Fruit fly (Drosophila melanogaster): ENCODE results near the gene Tsp68C.

Gene Tsp68C

DNA sequence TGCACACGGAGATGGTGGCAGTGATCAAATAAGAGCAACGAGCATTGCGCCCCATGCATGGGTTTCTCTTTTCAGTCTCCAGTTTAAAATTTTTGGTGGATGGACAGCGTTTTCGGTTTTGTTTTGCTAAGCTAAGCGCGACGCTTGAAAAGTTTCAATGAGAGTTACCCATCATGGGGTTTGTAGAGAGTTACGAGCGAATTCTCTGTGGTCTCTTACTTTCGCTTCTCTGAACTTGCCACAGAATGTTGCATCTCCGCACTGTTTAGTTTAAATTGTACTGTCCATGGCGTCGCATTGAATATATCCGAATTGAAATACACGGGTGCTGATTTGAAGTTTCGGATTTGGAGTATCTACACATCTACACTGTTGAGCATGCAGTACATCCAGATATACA lies at the start of gene Tsp68C:
Gene Tsp68C, plus strand, starts transcription at position 301 of the 400 bp plus-strand sequence.
- TF ChIP-seq CG17801 (GFP tag; optimal IDR thresholded peaks at IDR 0.05; ENCODE audit: partially characterized antibody), result no peak

DNA sequence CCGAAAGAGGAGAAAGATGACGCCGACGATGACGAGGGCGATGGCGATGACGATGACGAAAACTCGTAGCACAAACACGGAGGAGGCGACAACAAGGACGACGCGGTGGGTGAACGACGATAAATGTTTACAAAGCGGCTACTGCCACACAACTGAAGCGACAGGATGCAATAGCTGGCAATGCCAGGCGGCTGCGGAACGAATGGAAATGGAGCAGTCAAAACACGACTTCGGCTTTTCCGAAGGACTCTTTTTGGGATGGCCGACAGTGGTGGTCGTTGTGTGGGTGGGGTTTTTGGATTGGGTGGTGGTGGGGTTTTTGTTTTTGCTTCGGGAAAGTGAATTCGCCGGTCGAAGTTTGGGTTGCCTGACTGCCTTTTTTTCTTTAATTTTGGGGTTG lies 40.2 kb upstream of the Tsp68C start, which contains the start of gene bru3:
Gene bru3, minus strand, starts transcription at position 143 of the 400 bp plus-strand sequence.
- no peak for TF ChIP-seq CG17801 (GFP tag; optimal IDR thresholded peaks at IDR 0.05; ENCODE audit: partially characterized antibody)

DNA sequence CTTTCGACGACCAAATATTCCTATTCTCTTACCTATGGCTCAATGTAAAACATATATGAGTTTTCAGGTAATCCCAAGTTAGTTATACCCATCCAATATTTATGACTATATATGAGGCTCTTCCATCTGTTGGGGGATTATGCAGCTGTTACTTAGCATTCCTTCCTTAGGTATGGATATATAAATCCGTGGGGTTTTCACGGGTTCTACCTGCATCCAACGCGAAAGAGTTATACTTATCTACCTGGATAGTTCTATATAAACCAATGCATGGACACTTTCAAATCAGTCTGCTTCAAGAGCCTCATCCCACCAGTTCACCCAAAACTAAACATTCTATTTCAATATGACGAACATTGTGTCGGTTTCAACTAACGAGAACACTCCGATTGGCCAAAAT lies 6.0 kb upstream of the Tsp68C start, which contains the start of gene CG43184:
Gene CG43184, plus strand, starts transcription at position 301 of the 400 bp plus-strand sequence.
- TF ChIP-seq CG17801 (GFP tag; optimal IDR thresholded peaks at IDR 0.05; ENCODE audit: partially characterized antibody), result no peak

DNA sequence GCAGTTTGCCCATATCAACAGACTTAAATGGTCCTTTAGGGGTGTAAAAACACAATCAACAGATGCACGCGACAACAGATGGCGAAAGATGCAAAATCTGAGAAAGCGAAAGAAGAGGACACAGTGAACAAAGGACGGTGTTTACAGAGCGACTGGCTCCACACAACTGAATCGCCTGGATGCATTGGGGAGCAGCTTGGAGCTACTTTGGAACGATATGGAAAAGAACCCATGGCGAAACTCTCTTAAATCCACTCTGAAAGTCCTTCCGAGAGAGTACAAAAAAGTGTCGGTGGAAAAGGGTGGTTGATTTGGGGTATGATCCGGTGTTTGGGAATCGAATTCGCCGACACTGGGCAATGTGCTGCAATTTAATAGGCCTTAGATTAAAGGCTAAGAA lies 2.7 kb upstream of the Tsp68C start:
- TF ChIP-seq CG17801 (GFP tag; optimal IDR thresholded peaks at IDR 0.05; ENCODE audit: partially characterized antibody), result no peak

DNA sequence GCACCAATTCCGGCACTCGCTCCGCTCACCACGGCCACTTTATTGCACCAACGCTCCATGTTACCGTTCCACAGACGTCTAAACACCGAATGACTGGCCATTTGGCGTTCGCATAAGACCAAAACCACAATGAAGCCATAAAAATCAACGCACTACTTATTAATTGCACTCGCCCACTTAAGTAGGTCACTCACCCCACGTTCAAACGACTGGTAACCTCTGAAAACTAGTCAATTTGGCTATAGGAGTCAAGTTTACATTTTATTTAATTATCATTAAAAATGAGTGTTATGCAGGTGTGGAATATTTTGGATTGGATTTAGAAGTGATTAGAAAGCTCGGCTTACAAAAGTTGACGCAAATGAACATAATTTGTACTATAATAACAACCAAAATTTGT lies 1.3 kb upstream of the Tsp68C start, which contains the start of gene CG8757:
Gene CG8757, minus strand, starts transcription at position 101 of the 400 bp plus-strand sequence.
- TF ChIP-seq CG17801 (GFP tag; optimal IDR thresholded peaks at IDR 0.05; ENCODE audit: partially characterized antibody), result no peak

DNA sequence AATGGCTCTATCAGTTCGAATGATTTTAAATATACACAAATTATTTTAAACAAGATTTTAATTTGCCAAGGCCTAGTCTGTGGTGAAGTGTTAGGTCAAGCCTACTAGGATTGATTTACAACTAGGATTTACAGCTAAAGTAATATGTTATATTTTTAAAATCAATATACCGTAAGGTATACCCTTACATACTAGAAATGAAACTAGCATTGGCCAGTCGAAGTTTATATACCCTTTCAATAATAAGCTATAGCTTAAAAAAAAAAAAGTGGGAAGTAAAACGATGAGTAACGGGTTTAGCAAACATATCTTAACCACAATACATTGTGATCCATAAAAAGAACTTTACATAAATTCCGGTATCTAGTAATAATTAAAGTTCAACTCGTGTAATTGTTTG lies 539 bp upstream of the Tsp68C start, which contains the start of gene CG8750:
Gene CG8750, minus strand, starts transcription at position 101 of the 400 bp plus-strand sequence.
- no peak for TF ChIP-seq CG17801 (GFP tag; optimal IDR thresholded peaks at IDR 0.05; ENCODE audit: partially characterized antibody)

DNA sequence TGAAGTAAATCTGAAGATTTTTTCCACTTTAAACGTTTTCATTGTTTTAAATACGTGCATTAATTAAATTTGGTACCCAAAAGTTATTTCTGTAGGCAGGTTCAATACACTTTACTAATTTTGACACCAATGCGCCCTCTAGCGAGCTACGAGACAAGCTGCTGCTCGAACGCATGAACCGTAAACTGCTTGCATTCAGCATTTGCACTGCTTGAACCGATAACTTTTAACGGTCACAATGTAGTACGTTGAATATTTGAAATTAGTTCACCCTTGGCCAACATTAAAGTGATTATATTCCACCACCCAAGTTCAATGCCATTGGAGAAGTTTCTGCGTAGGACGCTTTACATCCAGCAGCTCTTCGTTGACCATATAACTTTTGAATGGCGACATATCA lies 1.8 kb downstream of the Tsp68C start:
- TF ChIP-seq CG17801 (GFP tag; optimal IDR thresholded peaks at IDR 0.05; ENCODE audit: partially characterized antibody), result no peak

DNA sequence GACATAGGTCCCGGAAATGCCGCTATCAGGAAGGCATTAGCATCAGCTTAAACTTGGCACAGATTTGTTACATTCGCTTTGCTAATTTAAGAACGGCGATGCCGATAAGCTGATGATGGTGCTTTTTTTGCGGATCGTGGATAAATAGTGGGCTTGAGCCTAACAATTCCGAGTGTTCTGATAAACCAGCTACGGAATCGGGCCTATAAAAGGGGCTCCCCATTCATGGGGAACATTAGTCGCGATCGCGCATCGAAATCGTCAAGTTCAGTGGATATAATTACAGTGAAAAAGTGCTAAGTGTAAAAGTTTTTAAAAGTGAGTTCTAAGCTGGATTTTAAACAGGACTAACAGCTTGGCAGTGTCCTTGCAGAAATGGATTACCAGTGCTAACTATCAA lies 2.3 kb downstream of the Tsp68C start, which contains the start of gene Hml:
Gene Hml, plus strand, starts transcription at position 301 of the 400 bp plus-strand sequence.
- no peak for TF ChIP-seq CG17801 (GFP tag; optimal IDR thresholded peaks at IDR 0.05; ENCODE audit: partially characterized antibody)

DNA sequence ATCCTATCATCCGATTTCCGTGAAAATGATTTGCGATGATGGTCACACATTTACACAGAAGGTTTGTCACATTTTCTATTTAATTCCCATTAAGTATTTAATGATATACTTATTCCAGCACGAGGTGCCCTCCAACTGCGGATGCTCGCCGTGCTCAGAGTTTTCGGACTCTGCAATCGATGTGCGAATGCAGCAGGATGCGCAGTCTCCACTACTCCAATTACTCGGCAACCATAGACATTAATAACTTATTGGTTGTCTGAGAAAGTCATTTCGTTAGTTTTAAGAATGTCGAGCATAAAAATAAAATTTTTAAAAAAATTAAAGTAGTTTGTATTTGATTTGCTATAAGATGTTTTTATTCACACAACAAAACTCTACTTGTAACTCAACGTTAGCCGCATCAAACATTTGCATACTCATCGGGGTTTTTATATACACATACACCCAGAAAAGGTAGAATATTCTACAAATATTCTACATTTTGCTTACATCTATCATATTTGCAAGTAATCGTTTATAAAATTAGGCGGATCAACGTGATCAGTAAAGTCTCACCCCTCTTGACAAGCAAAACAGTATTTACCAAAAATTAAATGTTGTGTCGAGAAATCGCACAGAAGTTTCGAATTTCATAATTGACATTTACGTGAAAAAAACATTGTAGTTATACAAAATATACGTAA lies 16.4 kb downstream of the Tsp68C start:
- TF ChIP-seq CG17801 (GFP tag; optimal IDR thresholded peaks at IDR 0.05; ENCODE audit: partially characterized antibody), result no peak

DNA sequence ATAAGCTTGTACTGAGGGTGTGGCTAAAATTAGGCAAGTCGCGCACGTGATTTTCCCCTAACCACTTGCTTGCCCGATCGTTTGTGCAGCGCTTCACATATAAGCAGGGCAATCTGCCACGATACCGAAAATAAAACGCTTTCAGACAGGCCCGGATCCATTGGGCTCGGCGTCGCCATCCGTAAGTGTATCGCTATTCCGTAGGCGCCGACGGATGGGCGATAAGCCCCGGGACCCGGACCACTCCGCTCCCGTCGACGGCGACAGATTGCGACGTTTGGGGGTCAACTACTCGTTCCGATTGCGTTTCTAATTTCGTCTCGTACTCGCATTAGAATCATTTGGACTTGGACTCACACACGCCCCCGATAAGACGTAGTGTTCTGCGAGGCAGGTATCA lies 18.9 kb downstream of the Tsp68C start:
- TF ChIP-seq CG17801 (GFP tag; optimal IDR thresholded peaks at IDR 0.05; ENCODE audit: partially characterized antibody), result no peak

DNA sequence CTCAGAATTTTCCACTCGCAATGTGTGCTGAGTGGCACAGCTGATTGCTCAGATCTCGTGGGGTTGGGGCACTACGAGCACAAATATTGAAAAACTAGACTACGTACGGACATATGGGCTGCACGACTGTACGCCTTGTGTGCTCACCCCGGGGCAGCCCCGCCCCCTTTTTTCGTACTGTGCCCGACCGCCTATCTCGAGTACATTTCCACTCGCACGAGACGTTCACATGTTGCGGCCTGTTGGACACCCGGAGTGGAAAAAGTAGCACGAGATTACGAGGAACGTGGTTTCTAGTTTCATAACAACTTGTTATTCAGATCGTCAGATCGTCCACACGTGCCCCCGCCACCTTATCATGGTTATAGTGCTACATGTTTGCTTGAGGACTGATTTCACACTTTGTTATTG lies 19.9 kb downstream of the Tsp68C start:
- TF ChIP-seq CG17801 (GFP tag; optimal IDR thresholded peaks at IDR 0.05; ENCODE audit: partially characterized antibody), result no peak

DNA sequence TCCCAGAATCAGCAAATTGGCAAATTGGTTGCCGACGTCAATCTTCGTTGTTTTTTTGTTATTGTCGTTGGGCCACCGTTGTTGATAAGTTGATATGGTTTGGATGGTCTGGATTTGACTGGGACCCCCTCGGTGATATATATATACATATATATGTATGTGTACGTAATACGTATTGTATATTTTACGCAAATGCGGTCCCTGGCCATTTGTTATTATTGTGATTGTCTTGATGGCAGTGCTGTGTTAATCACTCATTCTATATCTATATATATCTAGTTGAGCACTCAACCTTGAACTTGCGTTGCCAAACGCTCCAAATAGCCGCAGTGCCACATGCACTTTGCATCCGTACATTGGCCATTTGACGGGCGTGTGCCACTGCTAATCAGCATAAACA lies 21.1 kb downstream of the Tsp68C start:
- TF ChIP-seq CG17801 (GFP tag; optimal IDR thresholded peaks at IDR 0.05; ENCODE audit: partially characterized antibody), result no peak

DNA sequence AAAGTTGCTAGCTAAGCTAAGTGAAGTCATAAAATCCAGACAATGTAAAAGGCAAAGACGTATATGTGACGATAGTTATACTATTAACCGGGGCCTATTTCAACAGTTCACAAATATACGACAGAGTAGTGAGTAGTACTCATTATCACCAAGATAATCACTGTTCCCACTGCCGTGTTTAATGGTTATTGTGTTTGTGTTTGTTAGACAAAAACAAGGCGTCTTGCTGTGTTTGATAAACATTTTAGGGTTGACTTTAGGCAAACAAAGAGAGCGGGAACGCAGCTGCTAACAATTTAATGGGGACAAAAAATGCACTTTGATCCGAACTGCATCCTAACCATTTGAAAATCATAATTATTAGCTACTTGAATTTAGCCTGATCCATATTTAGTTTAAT lies 22.0 kb downstream of the Tsp68C start:
- no peak for TF ChIP-seq CG17801 (GFP tag; optimal IDR thresholded peaks at IDR 0.05; ENCODE audit: partially characterized antibody)

DNA sequence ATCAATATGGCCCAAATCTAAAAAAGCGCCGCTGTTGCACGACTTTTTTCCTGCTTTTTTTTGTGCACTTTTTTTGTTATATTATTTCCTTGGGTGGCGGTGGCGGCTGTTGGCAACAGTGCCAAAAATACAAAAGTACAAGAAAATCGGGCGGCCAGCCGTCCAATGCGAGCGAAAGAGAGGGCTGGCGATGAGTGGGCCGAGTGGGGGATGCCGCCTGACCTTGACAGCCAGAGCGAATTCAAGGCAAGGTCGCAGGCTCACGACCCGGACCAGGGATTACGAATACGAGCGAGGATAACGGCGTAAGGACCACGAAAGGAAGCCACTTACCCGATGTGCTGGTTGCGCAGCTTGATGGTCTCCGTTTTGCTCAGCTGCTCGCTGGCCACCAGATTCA lies 22.8 kb downstream of the Tsp68C start:
- TF ChIP-seq CG17801 (GFP tag; optimal IDR thresholded peaks at IDR 0.05; ENCODE audit: partially characterized antibody), result no peak

DNA sequence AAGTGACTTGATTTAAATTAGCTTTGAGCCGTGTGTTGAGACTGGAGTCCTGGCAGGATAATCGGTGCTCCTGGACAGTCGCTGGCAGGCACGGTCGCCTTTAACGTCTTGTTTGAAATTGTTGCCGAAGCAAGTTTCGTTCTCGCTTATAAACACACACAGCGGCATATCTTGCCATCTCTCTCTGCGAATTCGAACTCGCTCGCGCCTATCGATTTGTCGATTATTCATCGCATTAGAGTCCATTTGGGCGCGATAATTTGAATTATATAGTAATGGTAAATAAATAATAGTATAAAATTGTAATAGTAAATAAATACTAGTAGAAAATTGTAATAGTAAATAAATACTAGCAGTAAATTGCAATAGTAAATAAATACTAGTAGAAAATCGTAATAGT lies 23.3 kb downstream of the Tsp68C start, which contains the start of gene CG8745:
Gene CG8745, minus strand, starts transcription at position 126 of the 400 bp plus-strand sequence.
- no peak for TF ChIP-seq CG17801 (GFP tag; optimal IDR thresholded peaks at IDR 0.05; ENCODE audit: partially characterized antibody)

DNA sequence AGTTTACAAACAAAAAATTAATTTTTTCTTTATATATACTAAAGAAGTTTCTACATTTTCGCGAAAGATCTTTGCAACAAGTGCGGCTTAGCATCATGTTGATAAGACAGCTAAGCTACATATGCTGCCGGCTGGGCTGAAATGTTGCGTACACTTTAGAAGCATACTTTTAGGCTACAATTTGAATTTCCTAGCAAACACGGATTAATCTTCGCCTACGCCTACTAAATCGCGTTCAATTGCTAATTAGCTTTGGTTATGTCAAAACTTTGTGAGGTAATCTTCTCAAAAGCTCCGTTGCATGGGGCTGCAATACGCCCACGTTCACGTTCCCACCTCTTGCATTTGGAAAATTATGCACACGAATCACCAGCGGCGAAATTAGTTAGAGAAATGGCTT lies 33.5 kb downstream of the Tsp68C start:
- TF ChIP-seq CG17801 (GFP tag; optimal IDR thresholded peaks at IDR 0.05; ENCODE audit: partially characterized antibody), result no peak

Measured in ovary, adult (tissue).